Worm (Caenorhabditis elegans): ENCODE measurements around the gene Y37H2A.14.
A peak's percentile ranks its signal among the peaks of the same experiment; 100 is the strongest.

Gene Y37H2A.14

ce11 chrV:18164758-18165157, 21.2 kb downstream of the Y37H2A.14 start, which contains the start of gene C14A6.5:
Gene C14A6.5, minus strand, starts transcription at chrV:18164858.
- TF ChIP-seq ceh-63 (GFP tag; optimal IDR thresholded peaks at IDR 0.05): no peak
- TF ChIP-seq efl-1 (optimal IDR thresholded peaks at IDR 0.05): no peak
- TF ChIP-seq efl-1 (GFP tag; optimal IDR thresholded peaks at IDR 0.05 in 1 of 2): no peak
- no peak for TF ChIP-seq lin-13 (GFP tag; optimal IDR thresholded peaks at IDR 0.05)

ce11 chrV:18167161-18167560, 23.6 kb downstream of the Y37H2A.14 start, which contains the start of gene C14A6.6:
Gene C14A6.6, minus strand, starts transcription at chrV:18167261.
- TF ChIP-seq hlh-17 (GFP tag; optimal IDR thresholded peaks at IDR 0.05; ENCODE audit: borderline replicate concordance): no peak
- TF ChIP-seq ets-5 (GFP tag; IDR thresholded peaks at IDR 0.05): no peak
- TF ChIP-seq tbx-2 (tag; optimal IDR thresholded peaks at IDR 0.05): no peak
- TF ChIP-seq aly-2 (tag; optimal IDR thresholded peaks at IDR 0.05): no peak
- no peak for TF ChIP-seq snu-23 (GFP tag; optimal IDR thresholded peaks at IDR 0.05)
- no peak for TF ChIP-seq ztf-4 (tag; optimal IDR thresholded peaks at IDR 0.05)
- TF ChIP-seq nhr-19 (GFP tag; conservative IDR thresholded peaks at IDR 0.05): no peak

ce11 chrV:18168266-18168665, 24.7 kb downstream of the Y37H2A.14 start, which contains the start of gene C14A6.7:
Gene C14A6.7, minus strand, starts transcription at chrV:18168366.
- TF ChIP-seq nhr-12 (tag; optimal IDR thresholded peaks at IDR 0.05) (no peak), aha-1 (tag; optimal IDR thresholded peaks at IDR 0.05) (no peak), isw-1 (GFP tag; IDR thresholded peaks at IDR 0.05) (no peak), ceh-82 (tag; optimal IDR thresholded peaks at IDR 0.05) (no peak), elt-3 (tag; optimal IDR thresholded peaks at IDR 0.05) (no peak)

ce11 chrV:18171568-18171967, 28.0 kb downstream of the Y37H2A.14 start, which contains the start of gene C14A6.8:
Gene C14A6.8, minus strand, starts transcription at chrV:18171668.
- no peak for TF ChIP-seq tbx-2 (tag; optimal IDR thresholded peaks at IDR 0.05)
- no peak for TF ChIP-seq efl-1 (optimal IDR thresholded peaks at IDR 0.05)
- peak in 1 of 2 experiments; percentile 34 for TF ChIP-seq efl-1 (GFP tag; optimal IDR thresholded peaks at IDR 0.05 in 1 of 2)

ce11 chrV:18178659-18179058, 35.1 kb downstream of the Y37H2A.14 start, which contains the start of gene C31G12.4:
Gene C31G12.4, minus strand, starts transcription at chrV:18178759.
- no peak for TF ChIP-seq isw-1 (GFP tag; IDR thresholded peaks at IDR 0.05)
- TF ChIP-seq pag-3 (tag; optimal IDR thresholded peaks at IDR 0.05; ENCODE audit: borderline replicate concordance, insufficient read depth): no peak
- no peak for TF ChIP-seq ces-1 (GFP tag; optimal IDR thresholded peaks at IDR 0.05)
- TF ChIP-seq nhr-90 (tag; optimal IDR thresholded peaks at IDR 0.05; ENCODE audit: poor library complexity): no peak
- no peak for TF ChIP-seq efl-3 (GFP tag; optimal IDR thresholded peaks at IDR 0.05)
- TF ChIP-seq jun-1 (tag; optimal IDR thresholded peaks at IDR 0.05): no peak
- TF ChIP-seq nhr-237 (tag; optimal IDR thresholded peaks at IDR 0.05): no peak
- TF ChIP-seq aly-2 (tag; optimal IDR thresholded peaks at IDR 0.05): no peak
- TF ChIP-seq hpl-2 (GFP tag; optimal IDR thresholded peaks at IDR 0.05): no peak
- TF ChIP-seq sup-37 (GFP tag; optimal IDR thresholded peaks at IDR 0.05): no peak

ce11 chrV:18179663-18180062, 36.1 kb downstream of the Y37H2A.14 start, which contains the start of gene C31G12.1:
Gene C31G12.1, plus strand, starts transcription at chrV:18179963.
- TF ChIP-seq nhr-11 (tag; optimal IDR thresholded peaks at IDR 0.05): no peak
- TF ChIP-seq ztf-4 (tag; optimal IDR thresholded peaks at IDR 0.05): no peak
- TF ChIP-seq xbp-1 (tag; optimal IDR thresholded peaks at IDR 0.05): no peak
- TF ChIP-seq ceh-88 (GFP tag; IDR thresholded peaks at IDR 0.05): no peak
- no peak for TF ChIP-seq ces-1 (GFP tag; optimal IDR thresholded peaks at IDR 0.05)
- TF ChIP-seq pax-3 (tag; optimal IDR thresholded peaks at IDR 0.05): no peak
- TF ChIP-seq irx-1 (tag; optimal IDR thresholded peaks at IDR 0.05): no peak
- TF ChIP-seq egl-27 (tag; optimal IDR thresholded peaks at IDR 0.05): no peak
- TF ChIP-seq fkh-8 (tag; optimal IDR thresholded peaks at IDR 0.05): no peak
- no peak for TF ChIP-seq nhr-84 (tag; optimal IDR thresholded peaks at IDR 0.05)
- no peak for TF ChIP-seq zag-1 (tag; optimal IDR thresholded peaks at IDR 0.05)
- TF ChIP-seq unc-62 (GFP tag; optimal IDR thresholded peaks at IDR 0.05): no peak
- TF ChIP-seq isw-1 (GFP tag; IDR thresholded peaks at IDR 0.05): no peak
- no peak for TF ChIP-seq snpc-4 (tag; optimal IDR thresholded peaks at IDR 0.05)

Data from whole organism, L1 larva.